Fruit fly (Drosophila melanogaster): ENCODE results near the gene CG32984.

Gene CG32984

DNA sequence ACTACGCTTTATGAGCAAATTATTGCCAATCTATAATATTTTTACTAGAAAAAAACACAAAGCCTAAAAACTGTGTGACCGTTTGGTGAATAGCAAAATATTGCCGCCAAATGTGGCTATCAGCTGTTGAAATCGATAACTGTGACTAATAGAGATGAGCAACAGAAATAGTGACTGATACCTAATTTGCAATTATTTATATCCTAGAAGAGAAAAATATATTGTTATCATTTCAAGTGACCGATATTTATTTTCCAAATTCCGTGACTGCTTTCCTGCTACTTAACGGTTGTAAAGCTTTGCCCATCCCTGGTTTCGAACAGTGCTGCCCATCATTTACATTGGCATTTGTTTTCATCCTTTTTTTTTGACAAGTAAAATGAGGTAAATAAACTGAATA lies 32.5 kb downstream of the CG32984 start, which contains the start of the genes alien and CG18661 (continued):
- TF ChIP-seq Eip78C (GFP tag) (peak; percentile 69), Ets21C (GFP tag; optimal IDR thresholded peaks at IDR 0.05) (peak; percentile 71), Eip75B (GFP tag; optimal IDR thresholded peaks at IDR 0.05) (peak; percentile 89), fd85E (GFP tag; optimal IDR thresholded peaks at IDR 0.05) (no peak), vri (GFP tag; optimal IDR thresholded peaks at IDR 0.05) (no peak), Met (GFP tag; optimal IDR thresholded peaks at IDR 0.05) (peak; percentile 90), CG10631 (GFP tag; optimal IDR thresholded peaks at IDR 0.05) (peak; percentile 85), esn (GFP tag; optimal IDR thresholded peaks at IDR 0.05) (peak; percentile 68), Gug (GFP tag; IDR thresholded peaks at IDR 0.05) (peak; percentile 87), CG3919 (GFP tag; optimal IDR thresholded peaks at IDR 0.05) (no peak), spab (GFP tag; optimal IDR thresholded peaks at IDR 0.05) (peak; percentile 15), CG7368 (GFP tag; optimal IDR thresholded peaks at IDR 0.05) (peak; percentile 64), Sox15 (GFP tag; optimal IDR thresholded peaks at IDR 0.05) (peak; percentile 92), Ets96B (tag; optimal IDR thresholded peaks at IDR 0.05) (peak; percentile 91), salr (GFP tag; optimal IDR thresholded peaks at IDR 0.05) (peak in 1 of 2 experiments; percentile 56), dac (GFP tag; optimal IDR thresholded peaks at IDR 0.05) (peak; percentile 91), CG3032 (tag; optimal IDR thresholded peaks at IDR 0.05) (peak; percentile 76), eg (GFP tag; IDR thresholded peaks at IDR 0.05) (peak; percentile 96), CG11902 (GFP tag; optimal IDR thresholded peaks at IDR 0.05) (peak; percentile 93), CG4318 (GFP tag; optimal IDR thresholded peaks at IDR 0.05) (peak; percentile 52), CG32006 (GFP tag; optimal IDR thresholded peaks at IDR 0.05) (peak; percentile 78), CG31627 (GFP tag; optimal IDR thresholded peaks at IDR 0.05) (peak; percentile 88), CG10669 (GFP tag; optimal IDR thresholded peaks at IDR 0.05) (peak; percentile 65), CG6792 (GFP tag; optimal IDR thresholded peaks at IDR 0.05) (peak; percentile 69), dsx (GFP tag; optimal IDR thresholded peaks at IDR 0.05; ENCODE audit: poor library complexity, severe bottlenecking) (no peak), pdm3 (GFP tag; optimal IDR thresholded peaks at IDR 0.05) (no peak), CG16779 (tag; optimal IDR thresholded peaks at IDR 0.05) (peak; percentile 62), CG8632 (GFP tag; optimal IDR thresholded peaks at IDR 0.05) (peak; percentile 6), OdsH (GFP tag; optimal IDR thresholded peaks at IDR 0.05) (peak; percentile 78), Hr38 (GFP tag; optimal IDR thresholded peaks at IDR 0.05) (peak; percentile 5), lz (GFP tag; optimal IDR thresholded peaks at IDR 0.05) (peak; percentile 93), Lpt (GFP tag; optimal IDR thresholded peaks at IDR 0.05) (peak; percentile 50), achi (GFP tag; optimal IDR thresholded peaks at IDR 0.05) (peak; percentile 70), cyc (GFP tag; optimal IDR thresholded peaks at IDR 0.05) (peak; percentile 78), CG6163 (GFP tag; IDR thresholded peaks at IDR 0.05) (peak; percentile 97), Blimp-1 (GFP tag; optimal IDR thresholded peaks at IDR 0.05) (no peak)

DNA sequence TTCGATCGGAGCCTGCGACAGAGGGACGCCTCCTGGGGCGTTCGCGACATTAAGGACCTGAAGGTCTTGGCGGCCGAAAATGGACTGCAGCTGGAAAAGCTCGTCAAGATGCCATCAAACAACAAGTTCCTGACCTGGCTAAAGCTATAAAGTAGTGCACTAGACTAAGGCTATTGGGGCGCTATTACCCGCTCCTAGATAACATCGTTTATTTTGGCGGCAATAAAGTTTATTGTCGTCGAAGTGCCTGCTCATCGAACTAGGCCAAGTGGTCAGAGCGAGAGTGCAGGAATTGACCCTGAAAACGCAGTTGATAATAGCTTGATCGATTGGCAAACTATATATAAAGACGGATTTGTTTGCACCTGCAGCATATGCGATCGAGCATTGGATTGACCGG lies 33.5 kb downstream of the CG32984 start, which contains the start of gene Try29F:
Gene Try29F (plus strand): TSS at position 301 of the 400 bp plus-strand sequence.
- TF ChIP-seq CG7368 (GFP tag; optimal IDR thresholded peaks at IDR 0.05) (no peak), CG4318 (GFP tag; optimal IDR thresholded peaks at IDR 0.05) (no peak), Sox102F (GFP tag; optimal IDR thresholded peaks at IDR 0.05) (no peak), CG6808 (GFP tag; optimal IDR thresholded peaks at IDR 0.05) (no peak), spab (GFP tag; optimal IDR thresholded peaks at IDR 0.05) (no peak), CG8319 (GFP tag; optimal IDR thresholded peaks at IDR 0.05) (no peak), Sox14 (GFP tag; optimal IDR thresholded peaks at IDR 0.05) (no peak), pdm3 (GFP tag; optimal IDR thresholded peaks at IDR 0.05) (no peak), acj6 (GFP tag; optimal IDR thresholded peaks at IDR 0.05) (no peak), CG31627 (GFP tag; optimal IDR thresholded peaks at IDR 0.05) (no peak), eg (GFP tag; IDR thresholded peaks at IDR 0.05) (no peak), fkh (GFP tag; optimal IDR thresholded peaks at IDR 0.05) (no peak), CG6792 (GFP tag; optimal IDR thresholded peaks at IDR 0.05) (no peak), CG10669 (GFP tag; optimal IDR thresholded peaks at IDR 0.05) (no peak), CG1621 (tag; optimal IDR thresholded peaks at IDR 0.05) (no peak)
